Worm (Caenorhabditis elegans): ENCODE measurements around the gene srbc-65.

- TF ChIP-seq him-1 (tag; optimal IDR thresholded peaks at IDR 0.05) (no peak), dao-5 (tag; optimal IDR thresholded peaks at IDR 0.05) (no peak), W03F9.2 (tag; optimal IDR thresholded peaks at IDR 0.05) (no peak)
These were observed 45.3 kb downstream of the srbc-65 start for ce11 chrV:16596102-16596501.
